Worm (Caenorhabditis elegans) whole organism, late embryonic: Measurements from ENCODE around the gene srz-79.

Source experiments
- C08G9.2 ChIP-seq: sonication (generic microtip); optimal IDR thresholded peaks from 2 replicates; lab custom pipeline; 2016; ENCODE audit warnings: mild to moderate bottlenecking, missing genetic modification characterization, moderate library complexity, missing compliant biosample characterization
- C38D4.7 ChIP-seq: fragments of 200-800 bp; sonication (Bioruptor generic); optimal IDR thresholded peaks from 2 replicates; lab custom pipeline; 2018; ENCODE audit warnings: mild to moderate bottlenecking, missing genetic modification characterization, moderate library complexity, missing compliant biosample characterization
- F13H6.1 ChIP-seq: sonication (generic microtip); optimal IDR thresholded peaks from 2 replicates; lab custom pipeline; 2016; ENCODE audit warnings: missing genetic modification characterization, missing compliant biosample characterization
- K09A11.1 ChIP-seq: sonication (generic microtip); optimal IDR thresholded peaks from 2 replicates; lab custom pipeline; 2017; ENCODE audit warnings: antibody characterized with exemption, mild to moderate bottlenecking, missing genetic modification characterization, missing compliant biosample characterization; ENCODE audit not compliant: insufficient read depth
- Y22D7AL.16 ChIP-seq: sonication (generic microtip); optimal IDR thresholded peaks from 2 replicates; lab custom pipeline; 2016; ENCODE audit warnings: missing genetic modification characterization, missing compliant biosample characterization
- ahr-1 ChIP-seq: sonication (generic microtip); optimal IDR thresholded peaks from 2 replicates; lab custom pipeline; 2016; ENCODE audit warnings: missing genetic modification characterization, missing compliant biosample characterization
- ceh-19 ChIP-seq: fragments of 200-800 bp; sonication (Bioruptor generic); optimal IDR thresholded peaks from 2 replicates; lab custom pipeline; 2018; ENCODE audit warnings: mild to moderate bottlenecking, missing genetic modification characterization, missing compliant biosample characterization
- ceh-2 ChIP-seq: sonication (generic microtip); optimal IDR thresholded peaks from 2 replicates; lab custom pipeline; 2016; ENCODE audit warnings: missing genotype, missing genetic modification characterization, missing compliant biosample characterization
- ceh-22 ChIP-seq: sonication (generic microtip); optimal IDR thresholded peaks from 2 replicates; lab custom pipeline; 2017; ENCODE audit warnings: missing biosample characterization, missing genetic modification characterization
- ceh-30 ChIP-seq: fragments of 150-350 bp; optimal IDR thresholded peaks from 2 replicates; lab custom pipeline; 2014; ENCODE audit warnings: missing biosample characterization, missing genetic modification characterization
- ceh-31 ChIP-seq: sonication (generic microtip); optimal IDR thresholded peaks from 2 replicates; lab custom pipeline; 2016; ENCODE audit warnings: missing genetic modification characterization, missing compliant biosample characterization
- ceh-34 ChIP-seq: sonication (generic microtip); optimal IDR thresholded peaks from 2 replicates; lab custom pipeline; 2016; ENCODE audit warnings: mild to moderate bottlenecking, missing genetic modification characterization, missing compliant biosample characterization
- ceh-6 ChIP-seq: fragments of 200-800 bp; sonication (Bioruptor generic); optimal IDR thresholded peaks from 2 replicates; lab custom pipeline; 2018; ENCODE audit warnings: mild to moderate bottlenecking, missing genetic modification characterization, missing compliant biosample characterization
- dve-1 ChIP-seq: sonication (generic microtip); optimal IDR thresholded peaks from 2 replicates; lab custom pipeline; 2017; ENCODE audit warnings: antibody characterized with exemption, mild to moderate bottlenecking, missing genetic modification characterization, missing compliant biosample characterization
- elt-4 ChIP-seq: sonication (generic microtip); optimal IDR thresholded peaks from 2 replicates; lab custom pipeline; 2016; ENCODE audit warnings: missing genetic modification characterization, missing compliant biosample characterization
- ets-4 ChIP-seq: sonication (generic microtip); optimal IDR thresholded peaks from 2 replicates; lab custom pipeline; 2016; ENCODE audit warnings: missing genetic modification characterization, missing compliant biosample characterization
- gmeb-2 ChIP-seq: sonication (generic microtip); optimal IDR thresholded peaks from 2 replicates; lab custom pipeline; 2016; ENCODE audit warnings: missing genetic modification characterization, inconsistent platforms, missing compliant biosample characterization
- hlh-13 ChIP-seq: fragments of 200-800 bp; sonication (Bioruptor generic); optimal IDR thresholded peaks from 2 replicates; lab custom pipeline; 2018; ENCODE audit warnings: mild to moderate bottlenecking, missing genetic modification characterization, missing compliant biosample characterization
- hlh-15 ChIP-seq: sonication (generic microtip); optimal IDR thresholded peaks from 2 replicates; lab custom pipeline; 2016; ENCODE audit warnings: missing genetic modification characterization, missing compliant biosample characterization
- hlh-30 ChIP-seq: sonication (generic microtip); optimal IDR thresholded peaks from 2 replicates; lab custom pipeline; 2017; ENCODE audit warnings: antibody characterized with exemption, missing genetic modification characterization, missing compliant biosample characterization; ENCODE audit not compliant: insufficient read depth
- hlh-6 ChIP-seq: sonication (generic microtip); optimal IDR thresholded peaks from 2 replicates; lab custom pipeline; 2016; ENCODE audit warnings: missing genotype, missing genetic modification characterization, missing compliant biosample characterization
- hlh-8 ChIP-seq: sonication (generic microtip); optimal IDR thresholded peaks from 2 replicates; lab custom pipeline; 2016; ENCODE audit warnings: missing genotype, missing genetic modification characterization, missing compliant biosample characterization
- lim-6 ChIP-seq: sonication (generic microtip); optimal IDR thresholded peaks from 2 replicates; lab custom pipeline; 2016; ENCODE audit warnings: missing genetic modification characterization, missing compliant biosample characterization
- madf-2 ChIP-seq: sonication (generic microtip); optimal IDR thresholded peaks from 2 replicates; lab custom pipeline; 2017; ENCODE audit warnings: missing genetic modification characterization, missing compliant biosample characterization
- nfya-1 ChIP-seq: sonication (generic microtip); optimal IDR thresholded peaks from 2 replicates; lab custom pipeline; 2017; ENCODE audit warnings: missing genetic modification characterization, mild to moderate bottlenecking, missing compliant biosample characterization, antibody characterized with exemption, moderate library complexity
- npax-4 ChIP-seq: sonication (generic microtip); optimal IDR thresholded peaks from 2 replicates; lab custom pipeline; 2016; ENCODE audit warnings: missing genetic modification characterization, missing compliant biosample characterization
- odd-2 ChIP-seq: sonication (generic microtip); optimal IDR thresholded peaks from 2 replicates; lab custom pipeline; 2017; ENCODE audit warnings: antibody characterized with exemption, mild to moderate bottlenecking, missing genetic modification characterization, missing compliant biosample characterization
- pag-3 ChIP-seq: sonication (generic microtip); optimal IDR thresholded peaks from 2 replicates; lab custom pipeline; 2016; ENCODE audit warnings: missing compliant biosample characterization, missing genetic modification characterization, borderline replicate concordance
- pat-9 ChIP-seq: fragments of 200-800 bp; sonication (Bioruptor generic); optimal IDR thresholded peaks from 2 replicates; lab custom pipeline; 2018; ENCODE audit warnings: mild to moderate bottlenecking, missing genetic modification characterization, moderate library complexity, missing compliant biosample characterization
- pax-1 ChIP-seq: fragments of 150-350 bp; optimal IDR thresholded peaks from 2 replicates; lab custom pipeline; 2014; ENCODE audit warnings: missing biosample characterization, missing genetic modification characterization
- pha-2 ChIP-seq: sonication (generic microtip); optimal IDR thresholded peaks from 2 replicates; lab custom pipeline; 2017; ENCODE audit warnings: mild to moderate bottlenecking, missing genetic modification characterization, missing compliant biosample characterization
- pqm-1 ChIP-seq: sonication (generic microtip); optimal IDR thresholded peaks from 2 replicates; lab custom pipeline; 2016; ENCODE audit warnings: missing genetic modification characterization, missing compliant biosample characterization
- pros-1 ChIP-seq: fragments of 150-350 bp; optimal IDR thresholded peaks from 2 replicates; lab custom pipeline; 2014; ENCODE audit warnings: missing biosample characterization, missing genetic modification reagents, missing genetic modification characterization
- ref-2 ChIP-seq: sonication (generic microtip); optimal IDR thresholded peaks from 2 replicates; lab custom pipeline; 2016; ENCODE audit warnings: missing genetic modification characterization, missing compliant biosample characterization
- rnt-1 ChIP-seq: sonication (generic microtip); optimal IDR thresholded peaks from 2 replicates; lab custom pipeline; 2016; ENCODE audit warnings: missing genetic modification characterization, missing compliant biosample characterization
- sdc-2 ChIP-seq: sonication (generic microtip); optimal IDR thresholded peaks from 2 replicates; lab custom pipeline; 2016; ENCODE audit warnings: missing genotype, missing genetic modification characterization, missing compliant biosample characterization
- syd-9 ChIP-seq: sonication (generic microtip); optimal IDR thresholded peaks from 2 replicates; lab custom pipeline; 2016; ENCODE audit warnings: mild to moderate bottlenecking, missing genetic modification characterization, moderate library complexity, missing compliant biosample characterization
- unc-3 ChIP-seq, 2 experiments: fragments of 200-800 bp in 1 of 2; sonication (Bioruptor generic) in 1 of 2; sonication (generic microtip) in 1 of 2; conservative IDR thresholded peaks in 1 of 2; optimal IDR thresholded peaks in 1 of 2; 2 replicates each; pipeline versions ENCODE4 v1.3.6 to Lab custom; 2016 to 2022; ENCODE audit warnings: missing compliant biosample characterization in 2 of 2, missing genetic modification characterization in 2 of 2, missing genetic modification reagents in 1 of 2
- unc-86 ChIP-seq: sonication (generic microtip); optimal IDR thresholded peaks from 2 replicates; lab custom pipeline; 2016; ENCODE audit warnings: missing genetic modification characterization, missing compliant biosample characterization
- ztf-16 ChIP-seq: sonication (generic microtip); optimal IDR thresholded peaks from 2 replicates; lab custom pipeline; 2017; ENCODE audit warnings: missing genetic modification characterization, missing compliant biosample characterization

srz-79 gene

DNA sequence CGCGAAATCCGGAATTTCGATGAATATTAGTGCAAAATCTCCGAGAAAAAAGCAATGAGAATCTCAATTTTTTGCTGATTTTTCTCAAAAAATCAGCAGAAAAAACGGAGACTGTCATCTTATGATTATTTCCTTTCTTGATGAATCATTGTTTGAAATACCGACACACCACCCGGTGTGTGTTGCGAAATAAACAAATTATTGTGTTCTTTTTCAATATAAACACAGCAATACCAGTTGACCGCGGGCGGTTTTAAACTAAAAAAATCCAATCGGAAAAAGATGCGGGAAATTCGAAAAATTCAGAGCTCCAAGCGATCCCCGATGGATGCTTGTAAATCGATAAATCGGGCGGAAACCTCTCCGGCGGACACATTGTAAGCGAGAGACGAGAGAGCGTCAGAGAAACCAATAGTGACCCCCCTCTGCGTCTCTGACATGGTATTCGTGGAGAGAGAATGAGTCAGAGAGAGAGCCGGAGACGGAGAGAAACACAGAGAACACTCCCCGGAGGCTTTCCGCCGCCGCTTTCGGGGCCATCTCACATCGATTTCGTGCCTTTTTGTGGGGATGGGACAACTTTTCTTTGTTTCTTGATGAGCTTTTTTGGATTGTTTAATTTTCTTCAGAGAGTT, 22.1 kb downstream of the srz-79 start (continued):
- TF ChIP-seq lim-6 (tag; lab: Kevin White, UChicago) = no peak
- TF ChIP-seq dve-1 (tag; lab: Kevin White, UChicago) = no peak
- no peak for TF ChIP-seq ceh-22 (tag; lab: Kevin White, UChicago)
- TF ChIP-seq ref-2 (tag; lab: Kevin White, UChicago) = peak; percentile 33
- no peak for TF ChIP-seq pat-9
- TF ChIP-seq K09A11.1 (tag; lab: Kevin White, UChicago) = no peak
- TF ChIP-seq syd-9 = no peak
- TF ChIP-seq npax-4 (tag; lab: Kevin White, UChicago) = no peak
- TF ChIP-seq ceh-34 (tag; lab: Kevin White, UChicago) = peak; percentile 28
- TF ChIP-seq C38D4.7 = no peak
- no peak for TF ChIP-seq rnt-1 (tag; lab: Kevin White, UChicago)
- peak; percentile 50 for TF ChIP-seq F13H6.1 (tag; lab: Kevin White, UChicago)
- TF ChIP-seq hlh-6 (tag; lab: Kevin White, UChicago) = no peak
- TF ChIP-seq unc-3 (GFP tag; conservative IDR thresholded peaks at IDR 0.05; lab: Robert Waterston, UW) = no peak
- no peak for TF ChIP-seq unc-3 (tag; optimal IDR thresholded peaks at IDR 0.05; lab: Kevin White, UChicago)
- TF ChIP-seq pax-1 (tag; lab: Kevin White, UChicago) = no peak
- TF ChIP-seq ceh-2 = no peak
- TF ChIP-seq hlh-15 (tag; lab: Kevin White, UChicago) = no peak
- no peak for TF ChIP-seq pag-3 (tag; lab: Kevin White, UChicago)
- TF ChIP-seq hlh-13 = no peak
- peak; percentile 79 for TF ChIP-seq nfya-1
- no peak for TF ChIP-seq madf-2 (tag; lab: Kevin White, UChicago)
- no peak for TF ChIP-seq unc-86 (tag; lab: Kevin White, UChicago)
- no peak for TF ChIP-seq ets-4
- no peak for TF ChIP-seq odd-2 (tag; lab: Kevin White, UChicago)
- TF ChIP-seq hlh-8 = no peak
- no peak for TF ChIP-seq ceh-30 (tag; lab: Kevin White, UChicago)
- no peak for TF ChIP-seq pqm-1 (tag; lab: Kevin White, UChicago)

DNA sequence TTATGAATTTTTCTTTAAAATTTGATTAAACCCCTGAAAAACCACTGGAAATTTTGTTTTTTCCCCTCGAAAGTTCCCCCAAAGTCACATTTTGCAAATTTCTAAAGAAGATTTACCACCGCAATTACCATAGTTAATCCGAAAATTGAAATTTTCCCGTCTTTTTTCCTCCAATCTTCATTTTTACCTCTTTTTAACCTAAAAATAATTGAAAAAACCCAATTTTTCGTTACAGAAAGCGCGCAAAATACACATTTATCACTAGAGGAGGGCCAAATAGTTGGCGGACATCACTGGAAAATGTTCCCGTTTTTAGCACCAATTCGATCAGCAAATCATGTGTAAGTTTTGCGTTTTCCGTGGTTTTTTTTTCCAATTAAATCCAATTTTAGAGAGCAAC, 23.2 kb downstream of the srz-79 start, which contains the start of gene unc-33:
Gene unc-33 (plus strand): TSS at position 301 of the 400 bp plus-strand sequence.
- no peak for TF ChIP-seq gmeb-2 (tag; lab: Kevin White, UChicago)
- TF ChIP-seq pag-3 (tag; lab: Kevin White, UChicago) = no peak
- no peak for TF ChIP-seq ceh-19 (GFP tag; lab: Kevin White, UChicago)
- TF ChIP-seq C08G9.2 (tag; lab: Kevin White, UChicago) = no peak
- TF ChIP-seq nfya-1 = no peak
- no peak for TF ChIP-seq hlh-30 (tag; lab: Kevin White, UChicago)
- TF ChIP-seq Y22D7AL.16 (tag; lab: Kevin White, UChicago) = no peak
- TF ChIP-seq ceh-30 (tag; lab: Kevin White, UChicago) = no peak
- TF ChIP-seq ets-4 = no peak
- TF ChIP-seq elt-4 = no peak
- TF ChIP-seq ahr-1 (tag; lab: Kevin White, UChicago) = no peak
- TF ChIP-seq pha-2 (tag; lab: Kevin White, UChicago) = no peak
- TF ChIP-seq dve-1 (tag; lab: Kevin White, UChicago) = no peak
- TF ChIP-seq ztf-16 (tag; lab: Kevin White, UChicago) = no peak
- TF ChIP-seq pros-1 (tag; lab: Kevin White, UChicago) = no peak
- TF ChIP-seq ceh-31 (tag; lab: Kevin White, UChicago) = no peak
- TF ChIP-seq sdc-2 (tag; lab: Kevin White, UChicago) = no peak
- TF ChIP-seq ceh-6 (GFP tag; lab: Kevin White, UChicago) = no peak
- TF ChIP-seq F13H6.1 (tag; lab: Kevin White, UChicago) = no peak
- no peak for TF ChIP-seq pax-1 (tag; lab: Kevin White, UChicago)
- TF ChIP-seq, all 69 proteins: peak for 0
